Worm (Caenorhabditis elegans) whole organism, young adult: ENCODE data around the gene Y69A2AR.31.
A peak's percentile ranks its signal among the peaks of the same experiment; 100 is the strongest.

Experiments
- B0019.2 ChIP-seq: fragments of 200-800 bp; sonication (Bioruptor generic); conservative IDR thresholded peaks from 2 replicates; pipeline ENCODE4 v1.3.6; 2022; ENCODE audit warnings: missing genetic modification reagents, missing genetic modification characterization, missing compliant biosample characterization
- B0035.1 ChIP-seq: sonication (generic microtip); optimal IDR thresholded peaks from 2 replicates; lab custom pipeline; 2016; ENCODE audit warnings: missing genetic modification characterization, mild to moderate bottlenecking, missing compliant biosample characterization, missing genotype, missing genetic modification reagents
- C17E4.6 ChIP-seq: fragments of 200-800 bp; sonication (Bioruptor generic); IDR thresholded peaks from 2 replicates; pipeline ENCODE4 v1.3.6; 2022; ENCODE audit warnings: missing genetic modification reagents, missing genetic modification characterization, missing compliant biosample characterization
- F37B4.10 ChIP-seq: fragments of 200-800 bp; sonication (Bioruptor generic); IDR thresholded peaks from 2 replicates; pipeline ENCODE4 v1.3.6; 2022; ENCODE audit warnings: missing genetic modification characterization, missing compliant biosample characterization
- F57C9.4 ChIP-seq: sonication (generic microtip); optimal IDR thresholded peaks from 2 replicates; lab custom pipeline; 2017; ENCODE audit warnings: mild to moderate bottlenecking, missing genetic modification characterization, missing compliant biosample characterization
- K11D2.4 ChIP-seq: fragments of 200-800 bp; sonication (Bioruptor generic); IDR thresholded peaks from 2 replicates; pipeline ENCODE4 v1.3.6; 2022; ENCODE audit warnings: missing genetic modification reagents, missing genetic modification characterization, missing compliant biosample characterization
- K12H6.12 ChIP-seq: fragments of 200-800 bp; sonication (Bioruptor generic); optimal IDR thresholded peaks from 2 replicates; lab custom pipeline; 2018; ENCODE audit warnings: mild to moderate bottlenecking, missing genetic modification characterization, missing compliant biosample characterization
- Y79H2A.3 ChIP-seq: fragments of 200-800 bp; sonication (Bioruptor generic); conservative IDR thresholded peaks from 2 replicates; pipeline ENCODE4 v1.3.6; 2022; ENCODE audit warnings: missing genetic modification reagents, missing genetic modification characterization, missing compliant biosample characterization
- ZK185.1 ChIP-seq: sonication (generic microtip); optimal IDR thresholded peaks from 2 replicates; lab custom pipeline; 2016; ENCODE audit warnings: mild to moderate bottlenecking, missing genetic modification characterization, missing compliant biosample characterization; ENCODE audit not compliant: poor library complexity, severe bottlenecking
- ama-1 ChIP-seq, 3 experiments: fragments of 150-350 bp in 1 of 3; sonication (generic microtip) in 2 of 3; optimal IDR thresholded peaks; 2 replicates each; lab custom pipeline; 2014 to 2018; ENCODE audit warnings: missing biosample characterization in 2 of 3, missing genetic modification characterization in 2 of 3, missing genetic modification reagents in 2 of 3
- athp-1 ChIP-seq: sonication (generic microtip); optimal IDR thresholded peaks from 2 replicates; lab custom pipeline; 2017; ENCODE audit warnings: mild to moderate bottlenecking, missing genetic modification characterization, missing compliant biosample characterization
- attf-3 ChIP-seq: fragments of 200-800 bp; sonication (Bioruptor generic); conservative IDR thresholded peaks from 2 replicates; pipeline ENCODE4 v1.3.6; 2022; ENCODE audit warnings: missing genetic modification reagents, missing genetic modification characterization, missing compliant biosample characterization
- attf-5 ChIP-seq: fragments of 200-800 bp; sonication (Bioruptor generic); optimal IDR thresholded peaks from 2 replicates; lab custom pipeline; 2018; ENCODE audit warnings: mild to moderate bottlenecking, missing genetic modification characterization, missing compliant biosample characterization
- bed-1 ChIP-seq: fragments of 200-800 bp; sonication (Bioruptor generic); IDR thresholded peaks from 2 replicates; pipeline ENCODE4 v1.3.6; 2022; ENCODE audit warnings: missing genetic modification reagents, missing genetic modification characterization, missing compliant biosample characterization
- bed-2 ChIP-seq: fragments of 200-800 bp; sonication (Bioruptor generic); IDR thresholded peaks from 2 replicates; pipeline ENCODE4 v1.3.6; 2022; ENCODE audit warnings: missing genetic modification reagents, missing genetic modification characterization, missing compliant biosample characterization
- cebp-2 ChIP-seq: fragments of 200-800 bp; sonication (Bioruptor generic); IDR thresholded peaks from 2 replicates; pipeline ENCODE4 v1.3.6; 2022; ENCODE audit warnings: missing genetic modification characterization, missing compliant biosample characterization
- dpff-1 ChIP-seq: sonication (generic microtip); optimal IDR thresholded peaks from 2 replicates; lab custom pipeline; 2017; ENCODE audit warnings: mild to moderate bottlenecking, missing genetic modification characterization, missing compliant biosample characterization
- dpl-1 ChIP-seq: fragments of 150-350 bp; optimal IDR thresholded peaks from 2 replicates; lab custom pipeline; 2014; ENCODE audit warnings: missing biosample characterization, missing genetic modification reagents, missing genetic modification characterization
- egl-18 ChIP-seq: fragments of 200-800 bp; sonication (Bioruptor generic); IDR thresholded peaks from 2 replicates; pipeline ENCODE4 v1.3.6; 2022; ENCODE audit warnings: missing genetic modification reagents, missing genetic modification characterization, missing compliant biosample characterization
- egl-44 ChIP-seq: fragments of 200-800 bp; sonication (Bioruptor generic); IDR thresholded peaks from 2 replicates; pipeline ENCODE4 v1.3.6; 2022; ENCODE audit warnings: missing genetic modification reagents, missing genetic modification characterization, missing compliant biosample characterization
- egrh-3 ChIP-seq: fragments of 200-800 bp; sonication (Bioruptor generic); IDR thresholded peaks from 2 replicates; pipeline ENCODE4 v1.3.6; 2022; ENCODE audit warnings: missing genetic modification reagents, missing genetic modification characterization, missing compliant biosample characterization
- gei-17 ChIP-seq: fragments of 200-800 bp; sonication (Bioruptor generic); optimal IDR thresholded peaks from 2 replicates; lab custom pipeline; 2018; ENCODE audit warnings: mild to moderate bottlenecking, missing genetic modification characterization, missing compliant biosample characterization
- him-1 ChIP-seq: sonication (generic microtip); optimal IDR thresholded peaks from 2 replicates; lab custom pipeline; 2016; ENCODE audit warnings: missing genotype, missing genetic modification reagents, missing genetic modification characterization, missing compliant biosample characterization
- hlh-12 ChIP-seq: sonication (generic microtip); optimal IDR thresholded peaks from 2 replicates; lab custom pipeline; 2016; ENCODE audit warnings: missing genetic modification characterization, missing compliant biosample characterization
- hlh-26 ChIP-seq: fragments of 200-800 bp; sonication (Bioruptor generic); conservative IDR thresholded peaks from 2 replicates; pipeline ENCODE4 v1.3.6; 2022; ENCODE audit warnings: missing genetic modification reagents, missing genetic modification characterization, missing compliant biosample characterization
- hmg-1.2 ChIP-seq: fragments of 200-800 bp; sonication (Bioruptor generic); IDR thresholded peaks from 2 replicates; pipeline ENCODE4 v1.3.6; 2022; ENCODE audit warnings: missing genetic modification reagents, missing genetic modification characterization, missing compliant biosample characterization
- hmg-20 ChIP-seq: fragments of 200-800 bp; sonication (Bioruptor generic); IDR thresholded peaks from 2 replicates; pipeline ENCODE4 v1.3.6; 2022; ENCODE audit warnings: missing genetic modification reagents, missing genetic modification characterization, missing compliant biosample characterization
- lir-1 ChIP-seq: fragments of 200-800 bp; sonication (Bioruptor generic); conservative IDR thresholded peaks from 2 replicates; pipeline ENCODE4 v1.3.6; 2022; ENCODE audit warnings: missing genetic modification reagents, missing genetic modification characterization, missing compliant biosample characterization
- lsl-1 ChIP-seq: fragments of 200-800 bp; sonication (Bioruptor generic); optimal IDR thresholded peaks from 2 replicates; lab custom pipeline; 2018; ENCODE audit warnings: mild to moderate bottlenecking, missing genetic modification characterization, moderate library complexity, missing compliant biosample characterization
- lsy-27 ChIP-seq: sonication (generic microtip); optimal IDR thresholded peaks from 2 replicates; lab custom pipeline; 2017; ENCODE audit warnings: missing genetic modification characterization, mild to moderate bottlenecking, missing compliant biosample characterization, antibody characterized with exemption, missing genotype, borderline replicate concordance; ENCODE audit not compliant: insufficient read depth
- madf-10 ChIP-seq: sonication (generic microtip); optimal IDR thresholded peaks from 2 replicates; lab custom pipeline; 2016; ENCODE audit warnings: mild to moderate bottlenecking, missing genetic modification characterization, missing compliant biosample characterization
- madf-3 ChIP-seq: fragments of 200-800 bp; sonication (Bioruptor generic); IDR thresholded peaks from 2 replicates; pipeline ENCODE4 v1.3.6; 2022; ENCODE audit warnings: missing genetic modification reagents, missing genetic modification characterization, missing compliant biosample characterization
- mcd-1 ChIP-seq: fragments of 200-800 bp; sonication (Bioruptor generic); IDR thresholded peaks from 2 replicates; pipeline ENCODE4 v1.3.6; 2022; ENCODE audit warnings: missing genetic modification reagents, missing genetic modification characterization, missing compliant biosample characterization
- mel-28 ChIP-seq: sonication (generic microtip); optimal IDR thresholded peaks from 2 replicates; lab custom pipeline; 2016; ENCODE audit warnings: borderline replicate concordance, mild to moderate bottlenecking, missing genetic modification characterization, missing compliant biosample characterization
- mxl-1 ChIP-seq: sonication (generic microtip); optimal IDR thresholded peaks from 2 replicates; lab custom pipeline; 2016; ENCODE audit warnings: missing genetic modification characterization, missing compliant biosample characterization
- nfya-2 ChIP-seq: fragments of 200-800 bp; sonication (Bioruptor generic); IDR thresholded peaks from 2 replicates; pipeline ENCODE4 v1.3.6; 2022; ENCODE audit warnings: missing genetic modification reagents, missing genetic modification characterization, missing compliant biosample characterization
- nhr-120 ChIP-seq: fragments of 200-800 bp; sonication (Bioruptor generic); IDR thresholded peaks from 2 replicates; pipeline ENCODE4 v1.3.6; 2022; ENCODE audit warnings: missing genetic modification characterization, missing compliant biosample characterization
- nhr-179 ChIP-seq: sonication (generic microtip); optimal IDR thresholded peaks from 2 replicates; lab custom pipeline; 2016; ENCODE audit warnings: mild to moderate bottlenecking, missing genetic modification characterization, missing compliant biosample characterization
- nhr-90 ChIP-seq: sonication (generic microtip); optimal IDR thresholded peaks from 2 replicates; lab custom pipeline; 2016; ENCODE audit warnings: missing genotype, mild to moderate bottlenecking, missing genetic modification characterization, missing compliant biosample characterization
- pbrm-1 ChIP-seq: fragments of 200-800 bp; sonication (Bioruptor generic); IDR thresholded peaks from 2 replicates; pipeline ENCODE4 v1.3.6; 2022; ENCODE audit warnings: missing genetic modification reagents, missing genetic modification characterization, missing compliant biosample characterization
- rec-8 ChIP-seq, 2 experiments: sonication (generic microtip); optimal IDR thresholded peaks; 2 replicates each; lab custom pipeline; 2016; ENCODE audit warnings: mild to moderate bottlenecking in 2 of 2, missing genetic modification characterization in 2 of 2, missing genetic modification reagents in 2 of 2, missing genotype in 2 of 2, missing biosample characterization in 1 of 2, missing compliant biosample characterization in 1 of 2, moderate library complexity in 1 of 2
- repo-1 ChIP-seq: sonication (generic microtip); optimal IDR thresholded peaks from 2 replicates; lab custom pipeline; 2017; ENCODE audit warnings: mild to moderate bottlenecking, missing genetic modification characterization, missing compliant biosample characterization
- sdz-38 ChIP-seq: sonication (generic microtip); optimal IDR thresholded peaks from 2 replicates; lab custom pipeline; 2016; ENCODE audit warnings: missing genotype, missing genetic modification characterization, missing compliant biosample characterization
- sptf-2 ChIP-seq: fragments of 200-800 bp; sonication (Bioruptor generic); optimal IDR thresholded peaks from 2 replicates; lab custom pipeline; 2018; ENCODE audit warnings: mild to moderate bottlenecking, missing genetic modification characterization, missing compliant biosample characterization
- tbx-9 ChIP-seq: sonication (generic microtip); optimal IDR thresholded peaks from 2 replicates; lab custom pipeline; 2016; ENCODE audit warnings: borderline replicate concordance, missing genetic modification characterization, inconsistent platforms, missing compliant biosample characterization
- tlf-1 ChIP-seq: fragments of 200-800 bp; sonication (Bioruptor generic); optimal IDR thresholded peaks from 2 replicates; lab custom pipeline; 2018; ENCODE audit warnings: mild to moderate bottlenecking, missing genetic modification characterization, missing compliant biosample characterization
- ztf-18 ChIP-seq: sonication (generic microtip); optimal IDR thresholded peaks from 2 replicates; lab custom pipeline; 2016; ENCODE audit warnings: missing genotype, mild to moderate bottlenecking, missing genetic modification characterization, missing compliant biosample characterization
- ztf-25 ChIP-seq: fragments of 200-800 bp; sonication (Bioruptor generic); IDR thresholded peaks from 2 replicates; pipeline ENCODE4 v1.3.6; 2022; ENCODE audit warnings: missing genetic modification reagents, missing genetic modification characterization, missing compliant biosample characterization

Gene Y69A2AR.31

DNA sequence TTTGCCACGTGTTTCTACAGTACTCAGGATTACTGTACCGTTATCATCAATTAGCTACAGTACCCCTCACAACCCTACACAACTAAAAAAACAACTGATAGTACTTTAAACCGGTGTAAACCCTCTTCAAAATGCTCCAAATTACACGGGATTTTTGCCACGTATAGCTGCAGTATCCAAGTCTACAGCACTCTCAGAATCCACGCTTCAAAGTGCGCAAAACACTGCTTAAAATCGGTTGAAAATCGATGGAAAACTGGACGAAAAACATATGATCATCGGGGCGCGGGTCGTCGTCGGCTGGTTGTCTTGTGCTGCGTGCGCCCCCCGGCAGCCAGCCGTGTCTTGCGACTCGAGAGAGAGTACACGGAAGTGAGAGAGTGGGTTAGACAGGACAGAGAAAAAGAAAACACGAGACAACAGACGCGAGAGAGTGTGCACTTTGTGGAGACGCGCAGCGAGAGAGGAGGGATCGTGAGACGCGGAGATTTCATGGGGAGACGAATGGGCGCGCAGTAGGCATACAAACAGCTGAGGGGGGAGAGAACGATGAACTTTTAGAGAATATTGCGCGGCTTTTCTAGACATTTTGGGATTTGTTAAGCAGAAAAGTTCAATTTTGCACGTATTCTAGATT is 44.6 kb upstream of the Y69A2AR.31 start (continued):
- TF ChIP-seq nhr-90 (tag; lab: Kevin White, UChicago), result no peak
- TF ChIP-seq F57C9.4 (tag; lab: Kevin White, UChicago), result no peak
- peak; percentile 95 for TF ChIP-seq hmg-1.2 (GFP tag; lab: Robert Waterston, UW)
- TF ChIP-seq madf-3, result no peak
- no peak for TF ChIP-seq dpl-1 (GFP tag; lab: Kevin White, UChicago)
- no peak for TF ChIP-seq lsy-27
- 0 out of 2 replicates have a peak, but pooled peaks have one; percentile 24 for TF ChIP-seq attf-3 (GFP tag; lab: Robert Waterston, UW)
- TF ChIP-seq mel-28 (tag; lab: Kevin White, UChicago), result no peak
- peak; percentile 66; the same call in 1 of the 2 replicates for TF ChIP-seq egrh-3
- TF ChIP-seq hlh-12, result no peak
- TF ChIP-seq ama-1 (optimal IDR thresholded peaks at IDR 0.05; lab: Kevin White, UChicago), result peak; percentile 1
- TF ChIP-seq ama-1 (GFP tag; optimal IDR thresholded peaks at IDR 0.05; lab: Kevin White, UChicago), result no peak
- TF ChIP-seq nhr-120 (GFP tag; lab: Robert Waterston, UW), result no peak
- TF ChIP-seq C17E4.6, result no peak
- TF ChIP-seq ZK185.1 (tag; lab: Kevin White, UChicago), result peak; percentile 50
- TF ChIP-seq cebp-2, result no peak
- TF ChIP-seq egl-18 (GFP tag; lab: Robert Waterston, UW), result no peak
- TF ChIP-seq ztf-25 (GFP tag; lab: Robert Waterston, UW), result no peak
- no peak for TF ChIP-seq dpff-1 (tag; lab: Kevin White, UChicago)
- TF ChIP-seq F37B4.10, result no peak
- TF ChIP-seq nhr-179 (tag; lab: Kevin White, UChicago), result no peak
- TF ChIP-seq rec-8 (tag; optimal IDR thresholded peaks at IDR 0.05; lab: Kevin White, UChicago), result no peak
- TF ChIP-seq ztf-18, result peak; percentile 69
- peak; percentile 54 for TF ChIP-seq attf-5 (GFP tag; lab: Kevin White, UChicago)
- peak; percentile 61; the same call in 1 of the 2 replicates for TF ChIP-seq hmg-20 (GFP tag; lab: Robert Waterston, UW)
- TF ChIP-seq hlh-26 (GFP tag; lab: Robert Waterston, UW), result no peak
- no peak for TF ChIP-seq bed-1 (GFP tag; lab: Robert Waterston, UW)
- no peak for TF ChIP-seq tbx-9 (tag; lab: Kevin White, UChicago)
- peak; percentile 77 for TF ChIP-seq K11D2.4
- no peak for TF ChIP-seq nfya-2
- TF ChIP-seq repo-1 (tag; lab: Kevin White, UChicago), result peak; percentile 14
- peak; percentile 81 for TF ChIP-seq pbrm-1 (GFP tag; lab: Robert Waterston, UW)
- TF ChIP-seq mxl-1 (tag; lab: Kevin White, UChicago), result no peak
- no peak for TF ChIP-seq him-1
- TF ChIP-seq B0019.2 (GFP tag; lab: Robert Waterston, UW), result no peak
- peak; percentile 85 for TF ChIP-seq K12H6.12
- no peak for TF ChIP-seq Y79H2A.3
- TF ChIP-seq egl-44, result no peak
- TF ChIP-seq mcd-1 (GFP tag; lab: Robert Waterston, UW), result peak; percentile 76
- peak; percentile 33 for TF ChIP-seq gei-17 (GFP tag; lab: Kevin White, UChicago)
- TF ChIP-seq sptf-2, result no peak
- peak; percentile 65 for TF ChIP-seq madf-10 (tag; lab: Kevin White, UChicago)
- TF ChIP-seq sdz-38 (tag; lab: Kevin White, UChicago), result no peak
- no peak for TF ChIP-seq lir-1 (GFP tag; lab: Robert Waterston, UW)
- TF ChIP-seq lsl-1, result no peak
- TF ChIP-seq tlf-1 (GFP tag; lab: Kevin White, UChicago), result peak; percentile 60
- no peak for TF ChIP-seq B0035.1 (tag; lab: Kevin White, UChicago)
- peak; percentile 64 for TF ChIP-seq athp-1 (tag; lab: Kevin White, UChicago)
- TF ChIP-seq bed-2 (GFP tag; lab: Robert Waterston, UW), result no peak
